Fruit fly (Drosophila melanogaster) whole organism, embryonic: ENCODE results near the gene SmD1.

Experiments
- CG10431 ChIP-seq: fragments of 200-800 bp; sonication (Bioruptor generic); optimal IDR thresholded peaks from 3 replicates; lab custom pipeline; 2018; ENCODE audit warnings: missing biosample characterization, mild to moderate bottlenecking, missing genetic modification characterization
- CG12744 ChIP-seq: fragments of 200-800 bp; sonication (Bioruptor generic); optimal IDR thresholded peaks from 2 replicates; lab custom pipeline; 2016; ENCODE audit warnings: missing biosample characterization, missing genetic modification characterization
- CG13287 ChIP-seq: fragments of 200-800 bp; sonication (Bioruptor generic); IDR thresholded peaks from 2 replicates; pipeline ENCODE4 v1.3.6; 2022; ENCODE audit warnings: missing biosample characterization, missing genetic modification characterization; ENCODE audit not compliant: partially characterized antibody
- CG13424 ChIP-seq: fragments of 200-800 bp; sonication (Bioruptor generic); optimal IDR thresholded peaks from 2 replicates; lab custom pipeline; 2019; ENCODE audit warnings: missing biosample characterization, mild to moderate bottlenecking, missing genetic modification characterization, moderate library complexity
- CG14860 ChIP-seq: fragments of 200-800 bp; sonication (Bioruptor generic); IDR thresholded peaks from 3 replicates; pipeline ENCODE4 v1.3.6; 2022; ENCODE audit warnings: missing biosample characterization, missing genetic modification characterization; ENCODE audit not compliant: partially characterized antibody
- CG15696 ChIP-seq: fragments of 200-800 bp; sonication (Bioruptor generic); optimal IDR thresholded peaks from 2 replicates; lab custom pipeline; 2019; ENCODE audit warnings: missing biosample characterization, mild to moderate bottlenecking, missing genetic modification characterization, moderate library complexity
- CG16813 ChIP-seq: fragments of 200-800 bp; sonication (Bioruptor generic); IDR thresholded peaks from 3 replicates; pipeline ENCODE4 v1.3.6; 2022; ENCODE audit warnings: missing biosample characterization, missing genetic modification characterization; ENCODE audit not compliant: partially characterized antibody
- CG16815 ChIP-seq: fragments of 200-800 bp; sonication (Bioruptor generic); optimal IDR thresholded peaks from 3 replicates; lab custom pipeline; 2017; ENCODE audit warnings: missing biosample characterization, mild to moderate bottlenecking, missing genetic modification characterization
- CG16863 ChIP-seq: fragments of 200-800 bp; sonication (Bioruptor generic); optimal IDR thresholded peaks from 3 replicates; lab custom pipeline; 2016; ENCODE audit warnings: missing biosample characterization, missing genetic modification characterization
- CG17912 ChIP-seq: fragments of 200-800 bp; sonication (Bioruptor generic); optimal IDR thresholded peaks from 2 replicates; lab custom pipeline; 2018; ENCODE audit warnings: missing biosample characterization, mild to moderate bottlenecking, missing genetic modification characterization
- CG18619 ChIP-seq: fragments of 200-800 bp; sonication (Bioruptor generic); optimal IDR thresholded peaks from 3 replicates; lab custom pipeline; 2017; ENCODE audit warnings: missing biosample characterization, mild to moderate bottlenecking, missing genetic modification characterization
- CG30020 ChIP-seq: fragments of 200-800 bp; optimal IDR thresholded peaks from 2 replicates; lab custom pipeline; 2019; ENCODE audit warnings: missing biosample characterization, mild to moderate bottlenecking, missing genetic modification characterization, moderate library complexity
- CG33557 ChIP-seq: fragments of 200-800 bp; sonication (Bioruptor generic); optimal IDR thresholded peaks from 2 replicates; lab custom pipeline; 2019; ENCODE audit warnings: missing biosample characterization, mild to moderate bottlenecking, missing genetic modification characterization, moderate library complexity
- CG4328 ChIP-seq: fragments of 200-800 bp; sonication (Bioruptor generic); optimal IDR thresholded peaks from 3 replicates; lab custom pipeline; 2017; ENCODE audit warnings: missing biosample characterization, missing genetic modification reagents, missing genetic modification characterization
- CG4854 ChIP-seq: fragments of 200-800 bp; sonication (Bioruptor generic); optimal IDR thresholded peaks from 2 replicates; lab custom pipeline; 2016; ENCODE audit warnings: missing biosample characterization, missing genetic modification characterization, inconsistent platforms
- CG5245 ChIP-seq: fragments of 200-800 bp; sonication (Bioruptor generic); optimal IDR thresholded peaks from 3 replicates; lab custom pipeline; 2016; ENCODE audit warnings: missing biosample characterization, missing genetic modification characterization
- CG6683 ChIP-seq: fragments of 200-800 bp; sonication (Bioruptor generic); optimal IDR thresholded peaks from 2 replicates; lab custom pipeline; 2017; ENCODE audit warnings: missing biosample characterization, mild to moderate bottlenecking, missing genetic modification characterization, missing genetic modification reagents
- CG6689 ChIP-seq: fragments of 200-800 bp; sonication (Bioruptor generic); IDR thresholded peaks from 2 replicates; pipeline ENCODE4 v1.3.6; 2022; ENCODE audit warnings: missing biosample characterization, missing genetic modification characterization
- CG6791 ChIP-seq: fragments of 200-800 bp; sonication (Bioruptor generic); IDR thresholded peaks from 3 replicates; pipeline ENCODE4 v1.3.6; 2022; ENCODE audit warnings: missing biosample characterization, missing genetic modification characterization; ENCODE audit not compliant: partially characterized antibody
- CG7556 ChIP-seq: fragments of 200-800 bp; sonication (Bioruptor generic); optimal IDR thresholded peaks from 2 replicates; lab custom pipeline; 2017; ENCODE audit warnings: missing biosample characterization, mild to moderate bottlenecking, missing genetic modification characterization
- CG8924 ChIP-seq: fragments of 200-800 bp; optimal IDR thresholded peaks from 3 replicates; lab custom pipeline; 2019; ENCODE audit warnings: missing biosample characterization, mild to moderate bottlenecking, missing genetic modification characterization, moderate library complexity
- CG9797 ChIP-seq: fragments of 200-800 bp; sonication (Bioruptor generic); optimal IDR thresholded peaks from 3 replicates; lab custom pipeline; 2018; ENCODE audit warnings: missing biosample characterization, mild to moderate bottlenecking, missing genetic modification characterization
- Dip2 ChIP-seq: fragments of 200-800 bp; sonication (Bioruptor generic); IDR thresholded peaks from 2 replicates; pipeline ENCODE4 v1.3.6; 2022; ENCODE audit warnings: missing biosample characterization, missing genetic modification characterization
- Dref ChIP-seq: fragments of 200-800 bp; sonication (Bioruptor generic); IDR thresholded peaks from 2 replicates; pipeline ENCODE4 v1.3.6; 2022; ENCODE audit warnings: missing biosample characterization, missing genetic modification characterization
- E2f2 ChIP-seq: fragments of 200-800 bp; sonication (Bioruptor generic); IDR thresholded peaks from 2 replicates; pipeline ENCODE4 v1.3.6; 2022; ENCODE audit warnings: missing biosample characterization, missing genetic modification characterization
- Elba2 ChIP-seq: fragments of 200-800 bp; sonication (Bioruptor generic); optimal IDR thresholded peaks from 3 replicates; lab custom pipeline; 2016; ENCODE audit warnings: missing biosample characterization, missing genetic modification characterization
- Ets65A ChIP-seq: fragments of 200-800 bp; sonication (Bioruptor generic); peaks from one replicate; lab custom pipeline; 2016; ENCODE audit warnings: missing biosample characterization, missing genetic modification characterization
- Ets97D ChIP-seq: fragments of 200-800 bp; sonication (Bioruptor generic); optimal IDR thresholded peaks from 3 replicates; lab custom pipeline; 2016; ENCODE audit warnings: missing biosample characterization, missing genetic modification characterization
- HLH4C ChIP-seq: fragments of 200-800 bp; sonication (Bioruptor generic); IDR thresholded peaks from 3 replicates; pipeline ENCODE4 v1.3.6; 2022; ENCODE audit warnings: missing biosample characterization, missing genetic modification characterization; ENCODE audit not compliant: partially characterized antibody
- Hey ChIP-seq: fragments of 200-800 bp; sonication (Bioruptor generic); optimal IDR thresholded peaks from 3 replicates; lab custom pipeline; 2018; ENCODE audit warnings: missing biosample characterization, mild to moderate bottlenecking, missing genetic modification characterization
- Lim3 ChIP-seq: fragments of 200-800 bp; sonication (Bioruptor generic); IDR thresholded peaks from 2 replicates; pipeline ENCODE4 v1.3.6; 2022; ENCODE audit warnings: missing biosample characterization, missing genetic modification characterization
- Max ChIP-seq: fragments of 200-800 bp; sonication (Bioruptor generic); optimal IDR thresholded peaks from 2 replicates; lab custom pipeline; 2016; ENCODE audit warnings: missing biosample characterization, mild to moderate bottlenecking, missing genetic modification characterization
- Mrtf ChIP-seq: fragments of 200-800 bp; sonication (Bioruptor generic); IDR thresholded peaks from 3 replicates; pipeline ENCODE4 v1.3.6; 2022; ENCODE audit warnings: missing biosample characterization, missing genetic modification characterization
- Opbp ChIP-seq: fragments of 200-800 bp; sonication (Bioruptor generic); IDR thresholded peaks from 3 replicates; pipeline ENCODE4 v1.3.6; 2022; ENCODE audit warnings: missing biosample characterization, missing genetic modification characterization; ENCODE audit not compliant: partially characterized antibody
- Sry-δ ChIP-seq: fragments of 200-800 bp; sonication (Bioruptor generic); optimal IDR thresholded peaks from 2 replicates; lab custom pipeline; 2016; ENCODE audit warnings: missing biosample characterization, missing genetic modification characterization
- ab ChIP-seq: fragments of 200-800 bp; sonication (Bioruptor generic); optimal IDR thresholded peaks from 2 replicates; lab custom pipeline; 2016; ENCODE audit warnings: missing biosample characterization, missing genetic modification characterization
- cad ChIP-seq: fragments of >200 bp; optimal IDR thresholded peaks from 2 replicates; lab custom pipeline; 2017; ENCODE audit warnings: missing biosample characterization, missing genetic modification characterization
- fd102C ChIP-seq: fragments of 200-800 bp; sonication (Bioruptor generic); optimal IDR thresholded peaks from 2 replicates; lab custom pipeline; 2018; ENCODE audit warnings: missing biosample characterization, mild to moderate bottlenecking, missing genetic modification characterization, moderate library complexity
- gem ChIP-seq: fragments of 200-800 bp; sonication (Bioruptor generic); optimal IDR thresholded peaks from 2 replicates; lab custom pipeline; 2019; ENCODE audit warnings: missing biosample characterization, mild to moderate bottlenecking, missing genetic modification characterization, moderate library complexity
- kni ChIP-seq: fragments of 200-800 bp; sonication (Bioruptor generic); optimal IDR thresholded peaks from 3 replicates; lab custom pipeline; 2017; ENCODE audit warnings: mild to moderate bottlenecking, missing biosample characterization, missing genetic modification reagents, missing genetic modification characterization
- lilli ChIP-seq: fragments of 200-800 bp; sonication (Bioruptor generic); optimal IDR thresholded peaks from 3 replicates; lab custom pipeline; 2016; ENCODE audit warnings: missing biosample characterization, missing genetic modification characterization
- mirr ChIP-seq: fragments of 200-800 bp; sonication (Bioruptor generic); optimal IDR thresholded peaks from 3 replicates; lab custom pipeline; 2018; ENCODE audit warnings: missing biosample characterization, mild to moderate bottlenecking, missing genetic modification characterization
- mld ChIP-seq: fragments of 200-800 bp; sonication (Bioruptor generic); IDR thresholded peaks from 3 replicates; pipeline ENCODE4 v1.3.6; 2022; ENCODE audit warnings: missing biosample characterization, missing genetic modification characterization; ENCODE audit not compliant: partially characterized antibody
- rib ChIP-seq: fragments of 200-800 bp; sonication (Bioruptor generic); IDR thresholded peaks from 2 replicates; pipeline ENCODE4 v1.3.6; 2022; ENCODE audit warnings: missing biosample characterization, missing genetic modification characterization
- sens ChIP-seq: fragments of 200-800 bp; sonication (Bioruptor generic); peaks from one replicate; lab custom pipeline; 2016; ENCODE audit warnings: missing biosample characterization, missing genetic modification characterization
- shn ChIP-seq: fragments of 200-800 bp; sonication (Bioruptor generic); optimal IDR thresholded peaks from 3 replicates; lab custom pipeline; 2016; ENCODE audit warnings: missing biosample characterization, missing genetic modification characterization
- slp2 ChIP-seq: fragments of 200-800 bp; sonication (Bioruptor generic); optimal IDR thresholded peaks from 2 replicates; lab custom pipeline; 2016; ENCODE audit warnings: missing biosample characterization, missing genetic modification characterization
- stc ChIP-seq: fragments of 200-800 bp; sonication (Bioruptor generic); IDR thresholded peaks from 2 replicates; pipeline ENCODE4 v1.3.6; 2022; ENCODE audit warnings: missing biosample characterization, missing genetic modification characterization
- trh ChIP-seq: fragments of 200-800 bp; sonication (Bioruptor generic); optimal IDR thresholded peaks from 2 replicates; lab custom pipeline; 2016; ENCODE audit warnings: missing biosample characterization, missing genetic modification characterization
- vnd ChIP-seq: fragments of 200-800 bp; sonication (Bioruptor generic); IDR thresholded peaks from 3 replicates; pipeline ENCODE4 v1.3.6; 2022; ENCODE audit warnings: missing biosample characterization, missing genetic modification characterization; ENCODE audit not compliant: partially characterized antibody
- zfh1 ChIP-seq: fragments of 200-800 bp; sonication (Bioruptor generic); IDR thresholded peaks from 3 replicates; pipeline ENCODE4 v1.3.6; 2022; ENCODE audit warnings: missing biosample characterization, missing genetic modification characterization

Gene SmD1

DNA sequence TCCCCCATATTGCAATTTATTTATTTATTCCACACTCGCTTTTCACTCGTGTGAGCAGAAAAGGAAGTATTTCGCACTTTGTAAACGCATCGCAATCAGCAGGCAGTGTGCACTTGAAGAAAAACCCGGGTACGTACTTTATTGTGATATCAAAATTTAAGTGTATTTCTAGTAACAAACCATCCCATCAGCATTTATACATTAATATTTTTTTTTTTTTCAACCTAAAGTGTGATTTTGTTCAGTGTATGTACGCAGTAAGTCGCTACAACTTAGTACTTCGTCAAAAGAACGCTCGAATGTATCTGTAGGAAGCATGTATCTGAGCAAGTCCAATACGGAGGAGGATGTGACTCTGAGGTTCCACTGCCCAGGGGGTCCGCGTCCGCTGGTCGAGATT, 8.7 kb downstream of the SmD1 start (continued):
- TF ChIP-seq CG10431 (GFP tag; lab: Kevin White, UChicago) (no peak), shn (no peak), Hey (tag; lab: Kevin White, UChicago) (no peak), cad (GFP tag; lab: Kevin White, UChicago) (no peak), fd102C (GFP tag; lab: Kevin White, UChicago) (peak; percentile 10), mirr (GFP tag; lab: Kevin White, UChicago) (no peak), Ets65A (GFP tag; lab: Kevin White, UChicago) (peak; percentile 91), sens (GFP tag; lab: Kevin White, UChicago) (peak; percentile 87), CG5245 (GFP tag; lab: Kevin White, UChicago) (peak; percentile 15), rib (no peak), HLH4C (GFP tag; lab: Robert Waterston, UW) (no peak), Opbp (no peak), slp2 (no peak), Dref (GFP tag; lab: Robert Waterston, UW) (no peak), CG7556 (no peak), Mrtf (GFP tag; lab: Robert Waterston, UW) (no peak), CG33557 (GFP tag; lab: Kevin White, UChicago) (no peak), CG9797 (GFP tag; lab: Kevin White, UChicago) (no peak), Elba2 (GFP tag; lab: Kevin White, UChicago) (no peak), gem (tag; lab: Kevin White, UChicago) (peak; percentile 24), CG6689 (GFP tag; lab: Robert Waterston, UW) (peak; percentile 30; the same call in 1 of the 2 replicates), Lim3 (no peak), CG6683 (GFP tag; lab: Kevin White, UChicago) (no peak), Sry-δ (no peak), mld (GFP tag; lab: Robert Waterston, UW) (no peak), stc (GFP tag; lab: Robert Waterston, UW) (no peak), CG4854 (GFP tag; lab: Kevin White, UChicago) (no peak), CG16813 (GFP tag; lab: Robert Waterston, UW) (no peak), Ets97D (GFP tag; lab: Kevin White, UChicago) (no peak), CG6791 (GFP tag; lab: Robert Waterston, UW) (no peak), ab (GFP tag; lab: Kevin White, UChicago) (no peak), zfh1 (GFP tag; lab: Robert Waterston, UW) (0 out of 3 replicates have a peak, but pooled peaks have one; percentile 38), CG8924 (tag; lab: Kevin White, UChicago) (no peak), vnd (GFP tag; lab: Robert Waterston, UW) (no peak), lilli (GFP tag; lab: Kevin White, UChicago) (no peak), CG18619 (no peak), CG17912 (no peak), CG30020 (tag; lab: Kevin White, UChicago) (no peak), trh (GFP tag; lab: Kevin White, UChicago) (no peak), CG16815 (no peak), CG12744 (no peak), CG15696 (tag; lab: Kevin White, UChicago) (peak; percentile 15), CG4328 (no peak), Max (GFP tag; lab: Kevin White, UChicago) (peak; percentile 5), CG16863 (GFP tag; lab: Kevin White, UChicago) (no peak), CG13424 (no peak), Dip2 (GFP tag; lab: Robert Waterston, UW) (no peak), CG13287 (GFP tag; lab: Robert Waterston, UW) (no peak), CG14860 (no peak), E2f2 (GFP tag; lab: Robert Waterston, UW) (peak; percentile 8; the same call in 1 of the 2 replicates), kni (no peak)
